Worm (Caenorhabditis elegans): ENCODE results near the gene C30A5.10.

C30A5.10 gene

DNA sequence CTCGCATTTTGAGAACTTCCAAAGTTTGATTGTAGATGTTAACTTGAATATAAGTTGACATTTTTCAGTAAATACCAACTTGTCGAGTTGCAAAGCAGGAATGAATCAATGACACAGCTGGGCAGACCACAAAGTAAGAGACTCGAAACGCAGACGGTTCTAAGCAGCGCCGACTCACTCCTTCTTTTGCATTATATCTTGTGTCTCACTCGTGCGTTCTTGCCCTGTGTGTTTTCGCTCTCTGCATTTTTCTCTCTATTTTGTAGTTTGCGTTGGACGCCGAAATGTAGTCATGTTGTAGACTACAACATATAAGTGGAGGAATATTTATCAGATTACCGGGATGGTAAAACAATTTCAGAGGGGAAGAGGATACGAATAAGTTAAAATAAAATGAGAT is 33.1 kb upstream of the C30A5.10 start, which contains the start of gene C02F5.12 (continued):
- TF ChIP-seq blmp-1 (tag; optimal IDR thresholded peaks at IDR 0.05; ENCODE audit: insufficient read depth): no peak
- no peak for TF ChIP-seq R02D3.7 (tag; optimal IDR thresholded peaks at IDR 0.05)
- TF ChIP-seq ztf-1 (GFP tag; conservative IDR thresholded peaks at IDR 0.05): no peak
- TF ChIP-seq gmeb-1 (tag; optimal IDR thresholded peaks at IDR 0.05): no peak
- no peak for TF ChIP-seq Y55F3AM.14 (GFP tag; optimal IDR thresholded peaks at IDR 0.05)
- no peak for TF ChIP-seq ceh-16 (tag; optimal IDR thresholded peaks at IDR 0.05)
- no peak for TF ChIP-seq ztf-4 (tag; optimal IDR thresholded peaks at IDR 0.05)
- TF ChIP-seq ceh-82 (tag; optimal IDR thresholded peaks at IDR 0.05): no peak

DNA sequence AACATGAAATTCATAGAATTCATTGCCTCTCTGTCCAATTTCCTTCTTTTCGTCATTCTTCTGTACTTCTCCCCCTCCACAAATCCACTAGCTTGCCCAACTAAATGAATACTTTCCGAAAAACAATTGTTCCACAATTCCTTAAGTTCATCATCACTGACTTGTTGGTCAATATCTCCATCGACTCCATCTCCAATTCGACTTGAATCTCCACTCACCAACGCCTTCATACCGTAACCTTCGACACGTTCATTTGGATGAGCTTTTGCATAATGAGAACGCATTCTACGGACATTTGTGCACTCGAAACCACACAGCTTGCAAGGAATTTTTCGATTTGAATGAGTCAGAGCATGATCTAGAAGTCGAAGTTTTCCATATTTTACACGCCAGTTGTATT is 31.3 kb upstream of the C30A5.10 start:
- TF ChIP-seq nhr-129 (tag; optimal IDR thresholded peaks at IDR 0.05) (no peak), zag-1 (tag; optimal IDR thresholded peaks at IDR 0.05) (no peak), mab-5 (tag; optimal IDR thresholded peaks at IDR 0.05) (no peak), nhr-11 (tag; optimal IDR thresholded peaks at IDR 0.05) (no peak), elt-1 (tag; optimal IDR thresholded peaks at IDR 0.05) (no peak), dmd-4 (tag; optimal IDR thresholded peaks at IDR 0.05) (no peak), nhr-10 (tag; optimal IDR thresholded peaks at IDR 0.05) (no peak), lin-39 (tag; optimal IDR thresholded peaks at IDR 0.05) (no peak), sem-4 (tag; optimal IDR thresholded peaks at IDR 0.05) (no peak), crh-2 (tag; optimal IDR thresholded peaks at IDR 0.05) (no peak), unc-39 (tag; optimal IDR thresholded peaks at IDR 0.05) (no peak), nhr-23 (tag; optimal IDR thresholded peaks at IDR 0.05) (no peak), C34F6.9 (tag; optimal IDR thresholded peaks at IDR 0.05) (no peak), alr-1 (tag; optimal IDR thresholded peaks at IDR 0.05) (no peak)

DNA sequence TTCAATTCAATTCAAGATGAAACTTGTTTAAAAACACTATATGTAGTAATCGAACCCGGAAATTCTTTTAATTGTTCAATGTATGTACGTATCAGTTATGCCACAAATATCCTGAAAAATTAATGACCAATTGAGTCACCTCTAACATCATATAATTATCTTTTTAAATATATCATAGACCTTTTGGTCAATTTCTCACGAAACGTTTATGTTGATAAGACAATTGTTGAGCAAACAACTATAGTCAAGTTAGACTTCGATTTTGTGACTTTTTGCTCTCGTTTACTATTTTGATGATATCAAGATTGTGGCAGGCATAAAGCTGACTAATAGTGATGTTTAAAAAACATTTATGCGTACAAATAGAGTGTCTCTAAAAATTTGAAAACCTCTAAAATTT is 30.6 kb upstream of the C30A5.10 start:
- peak; percentile 93 for TF ChIP-seq fos-1 (tag; optimal IDR thresholded peaks at IDR 0.05)
- TF ChIP-seq ceh-16 (tag; optimal IDR thresholded peaks at IDR 0.05): no peak

DNA sequence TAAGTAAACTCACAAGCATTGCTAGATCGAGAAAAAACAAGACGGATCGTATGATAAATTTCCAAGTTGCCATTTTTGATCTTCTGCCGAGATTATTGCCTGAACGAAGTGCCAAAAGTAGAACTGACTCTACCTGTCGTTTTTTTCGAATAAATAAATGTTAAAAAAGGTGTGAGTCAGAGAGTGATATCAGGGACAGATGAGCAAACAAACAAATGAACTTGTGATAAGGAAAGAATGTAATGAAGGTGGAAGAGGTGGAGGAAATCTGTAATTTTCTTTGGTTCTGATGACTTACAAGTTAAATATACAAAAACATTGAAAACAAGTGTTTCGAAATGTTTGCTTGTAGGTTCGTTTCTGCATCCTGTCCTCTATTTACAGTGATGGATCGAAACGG is 29.6 kb upstream of the C30A5.10 start, which contains the start of gene tsp-1:
tsp-1 (minus strand) TSS at position 99 of the 400 bp plus-strand sequence.
- TF ChIP-seq mab-5 (tag; optimal IDR thresholded peaks at IDR 0.05) (no peak), fos-1 (tag; optimal IDR thresholded peaks at IDR 0.05) (peak; percentile 69)

DNA sequence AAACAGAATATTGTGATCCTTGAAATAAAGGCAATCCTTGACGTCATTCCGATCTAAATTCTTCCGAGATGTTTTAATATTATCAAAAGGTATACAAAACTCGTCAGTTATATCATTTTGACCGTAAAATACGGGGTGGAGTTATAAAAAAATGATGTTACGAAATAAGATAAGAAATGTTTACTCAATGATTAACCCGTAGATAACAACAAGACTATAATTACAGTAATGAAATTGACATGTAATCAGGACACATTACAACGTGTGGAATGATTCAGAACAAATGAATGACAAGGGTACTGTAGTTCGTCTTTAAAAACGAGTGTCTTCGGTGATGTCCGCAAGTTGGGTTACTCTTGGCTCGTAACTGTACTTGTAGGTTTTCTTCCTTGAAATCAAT is 28.2 kb upstream of the C30A5.10 start, which contains the start of gene tsp-2:
tsp-2 (minus strand) TSS at position 109 of the 400 bp plus-strand sequence.
- no peak for TF ChIP-seq nhr-10 (tag; optimal IDR thresholded peaks at IDR 0.05)
- TF ChIP-seq lsy-2 (tag; optimal IDR thresholded peaks at IDR 0.05): peak in 1 of 2 experiments; percentile 2
- TF ChIP-seq unc-55 (GFP tag; optimal IDR thresholded peaks at IDR 0.05): no peak
- TF ChIP-seq fos-1 (tag; optimal IDR thresholded peaks at IDR 0.05): peak; percentile 93
- no peak for TF ChIP-seq nhr-6 (tag; optimal IDR thresholded peaks at IDR 0.05)
- TF ChIP-seq nhr-11 (tag; optimal IDR thresholded peaks at IDR 0.05): no peak
- no peak for TF ChIP-seq sem-4 (tag; optimal IDR thresholded peaks at IDR 0.05)
- TF ChIP-seq elt-3 (tag; optimal IDR thresholded peaks at IDR 0.05): no peak
- no peak for TF ChIP-seq R02D3.7 (tag; optimal IDR thresholded peaks at IDR 0.05)
- peak; percentile 3 for TF ChIP-seq gmeb-1 (tag; optimal IDR thresholded peaks at IDR 0.05)
- TF ChIP-seq unc-62 (GFP tag; optimal IDR thresholded peaks at IDR 0.05): no peak
- TF ChIP-seq nhr-77 (tag; optimal IDR thresholded peaks at IDR 0.05): no peak

DNA sequence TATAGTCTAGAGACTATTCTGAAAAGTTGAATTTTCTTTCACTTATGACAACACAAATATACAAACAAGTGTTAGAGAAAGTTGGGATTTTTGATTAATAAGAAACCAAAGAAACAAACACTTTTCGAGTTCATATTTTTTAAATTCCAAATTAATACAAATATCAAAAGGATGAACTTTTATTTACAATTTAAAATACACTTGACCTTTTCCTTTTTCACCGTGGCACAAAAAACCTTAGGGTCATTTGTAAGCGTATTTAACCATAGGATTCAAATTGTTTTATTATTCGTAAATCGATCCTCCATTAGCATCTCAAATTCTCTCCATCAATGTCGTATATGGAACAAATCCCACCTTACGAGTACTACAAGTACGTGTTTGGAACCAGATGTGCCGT is 26.2 kb upstream of the C30A5.10 start, which contains the start of gene C02F5.5:
C02F5.5 (plus strand) TSS at position 301 of the 400 bp plus-strand sequence.
- TF ChIP-seq sem-4 (tag; optimal IDR thresholded peaks at IDR 0.05) (no peak), nhr-23 (tag; optimal IDR thresholded peaks at IDR 0.05) (no peak), ceh-16 (tag; optimal IDR thresholded peaks at IDR 0.05) (no peak), snpc-4 (tag; optimal IDR thresholded peaks at IDR 0.05) (no peak), sma-3 (GFP tag; optimal IDR thresholded peaks at IDR 0.05) (no peak), mbf-1 (tag; optimal IDR thresholded peaks at IDR 0.05) (no peak), alr-1 (tag; optimal IDR thresholded peaks at IDR 0.05) (no peak), nhr-12 (tag; optimal IDR thresholded peaks at IDR 0.05) (no peak), blmp-1 (tag; optimal IDR thresholded peaks at IDR 0.05; ENCODE audit: insufficient read depth) (no peak), fos-1 (tag; optimal IDR thresholded peaks at IDR 0.05) (no peak), aly-2 (tag; optimal IDR thresholded peaks at IDR 0.05) (no peak), R02D3.7 (tag; optimal IDR thresholded peaks at IDR 0.05) (no peak), elt-3 (tag; optimal IDR thresholded peaks at IDR 0.05) (no peak), nhr-11 (tag; optimal IDR thresholded peaks at IDR 0.05) (no peak), nhr-21 (tag; optimal IDR thresholded peaks at IDR 0.05) (no peak), mab-5 (tag; optimal IDR thresholded peaks at IDR 0.05) (no peak), ama-1 (optimal IDR thresholded peaks at IDR 0.05) (no peak), peb-1 (tag; optimal IDR thresholded peaks at IDR 0.05) (no peak)
